Worm (Caenorhabditis elegans) whole organism, L1 larva: Measurements from ENCODE around the gene daf-14.
A peak's percentile ranks its signal among the peaks of the same experiment; 100 is the strongest.

Experiments
- C04F5.9 ChIP-seq: sonication (generic microtip); optimal IDR thresholded peaks from 2 replicates; lab custom pipeline; 2016; ENCODE audit warnings: missing genetic modification characterization, missing compliant biosample characterization
- C34B4.2 ChIP-seq: sonication (generic microtip); optimal IDR thresholded peaks from 2 replicates; lab custom pipeline; 2017; ENCODE audit warnings: mild to moderate bottlenecking, missing genetic modification characterization, missing compliant biosample characterization
- F16B12.6 ChIP-seq: fragments of 150-350 bp; optimal IDR thresholded peaks from 2 replicates; lab custom pipeline; 2014; ENCODE audit warnings: missing biosample characterization, missing genetic modification characterization
- aha-1 ChIP-seq: fragments of 150-350 bp; optimal IDR thresholded peaks from 2 replicates; lab custom pipeline; 2014; ENCODE audit warnings: missing biosample characterization, missing genetic modification characterization
- aly-2 ChIP-seq: fragments of 150-350 bp; optimal IDR thresholded peaks from 2 replicates; lab custom pipeline; 2014; ENCODE audit warnings: missing biosample characterization, missing genetic modification characterization
- blmp-1 ChIP-seq: fragments of 150-350 bp; optimal IDR thresholded peaks from 2 replicates; lab custom pipeline; 2014; ENCODE audit warnings: missing biosample characterization, missing genetic modification characterization
- ceh-82 ChIP-seq, 3 experiments: fragments of 150-350 bp in 1 of 3; sonication (generic microtip) in 2 of 3; optimal IDR thresholded peaks; 2 replicates each; lab custom pipeline; 2014 to 2017; ENCODE audit warnings: missing biosample characterization in 3 of 3, missing genetic modification characterization in 3 of 3
- ceh-88 ChIP-seq: fragments of 200-800 bp; sonication (Bioruptor generic); IDR thresholded peaks from 2 replicates; pipeline ENCODE4 v1.3.6; 2022; ENCODE audit warnings: missing genetic modification characterization, missing compliant biosample characterization
- dsc-1 ChIP-seq: sonication (generic microtip); optimal IDR thresholded peaks from 2 replicates; lab custom pipeline; 2016; ENCODE audit warnings: mild to moderate bottlenecking, missing genetic modification characterization, missing compliant biosample characterization
- efl-1 ChIP-seq, 4 experiments: fragments of 150-350 bp; optimal IDR thresholded peaks in 3 of 4; peaks in 1 of 4; 1 replicate in 1 of 4; 2 replicates in 3 of 4; lab custom pipeline; 2014; ENCODE audit warnings: missing biosample characterization in 2 of 4, missing genetic modification characterization in 2 of 4, missing genetic modification reagents in 2 of 4
- efl-3 ChIP-seq: fragments of 200-800 bp; sonication (Bioruptor generic); optimal IDR thresholded peaks from 2 replicates; lab custom pipeline; 2018; ENCODE audit warnings: mild to moderate bottlenecking, missing genetic modification characterization, missing compliant biosample characterization
- elt-2 ChIP-seq: sonication (generic microtip); optimal IDR thresholded peaks from 2 replicates; lab custom pipeline; 2016; ENCODE audit warnings: missing genetic modification characterization, mild to moderate bottlenecking, inconsistent platforms, missing compliant biosample characterization, missing genetic modification reagents
- elt-3 ChIP-seq, 6 experiments: fragments of 150-350 bp in 1 of 6; sonication (generic microtip); optimal IDR thresholded peaks; 2 replicates each; lab custom pipeline; 2017 to 2018; ENCODE audit warnings: missing biosample characterization in 6 of 6, missing genetic modification characterization in 6 of 6, inconsistent platforms in 1 of 6
- fkh-10 ChIP-seq: sonication (generic microtip); optimal IDR thresholded peaks from 2 replicates; lab custom pipeline; 2017; ENCODE audit warnings: missing biosample characterization, missing genetic modification reagents, missing genetic modification characterization
- fkh-8 ChIP-seq: sonication (generic microtip); optimal IDR thresholded peaks from 2 replicates; lab custom pipeline; 2016; ENCODE audit warnings: mild to moderate bottlenecking, missing genetic modification characterization, missing compliant biosample characterization
- irx-1 ChIP-seq: sonication (generic microtip); optimal IDR thresholded peaks from 2 replicates; lab custom pipeline; 2016; ENCODE audit warnings: missing genetic modification characterization, missing compliant biosample characterization
- lin-13 ChIP-seq: fragments of 150-350 bp; optimal IDR thresholded peaks from 2 replicates; lab custom pipeline; 2014; ENCODE audit warnings: missing biosample characterization, missing genetic modification reagents, missing genetic modification characterization
- lin-14 ChIP-seq: fragments of 200-800 bp; sonication (Bioruptor generic); optimal IDR thresholded peaks from 2 replicates; lab custom pipeline; 2018; ENCODE audit warnings: mild to moderate bottlenecking, missing genetic modification characterization, moderate library complexity, missing compliant biosample characterization
- lin-35 ChIP-seq, 2 experiments: fragments of 150-350 bp; optimal IDR thresholded peaks; 2 replicates each; lab custom pipeline; 2014; ENCODE audit warnings: missing biosample characterization in 2 of 2, missing genetic modification characterization in 2 of 2, missing genetic modification reagents in 2 of 2
- mab-9 ChIP-seq: fragments of 200-800 bp; sonication (Bioruptor generic); IDR thresholded peaks from 2 replicates; pipeline ENCODE4 v1.3.6; 2022; ENCODE audit warnings: missing genetic modification reagents, missing genetic modification characterization, missing compliant biosample characterization
- mdl-1 ChIP-seq, 2 experiments: fragments of 150-350 bp; optimal IDR thresholded peaks; 2 replicates each; lab custom pipeline; 2014 to 2017; ENCODE audit warnings: missing biosample characterization in 2 of 2, missing genetic modification characterization in 2 of 2, inconsistent platforms in 1 of 2
- nhr-11 ChIP-seq: fragments of 150-350 bp; optimal IDR thresholded peaks from 2 replicates; lab custom pipeline; 2014; ENCODE audit warnings: missing biosample characterization, missing genetic modification characterization
- nhr-20 ChIP-seq: sonication (generic microtip); optimal IDR thresholded peaks from 2 replicates; lab custom pipeline; 2016; ENCODE audit warnings: mild to moderate bottlenecking, missing genetic modification characterization, missing compliant biosample characterization
- nhr-47 ChIP-seq: sonication (generic microtip); optimal IDR thresholded peaks from 2 replicates; lab custom pipeline; 2016; ENCODE audit warnings: mild to moderate bottlenecking, missing genetic modification characterization, moderate library complexity, missing compliant biosample characterization
- nhr-71 ChIP-seq: sonication (generic microtip); optimal IDR thresholded peaks from 2 replicates; lab custom pipeline; 2016; ENCODE audit warnings: mild to moderate bottlenecking, missing genetic modification characterization, moderate library complexity, missing compliant biosample characterization
- nhr-85 ChIP-seq: sonication (generic microtip); peaks from one replicate; lab custom pipeline; 2016; ENCODE audit warnings: missing genetic modification characterization, inconsistent platforms, missing compliant biosample characterization
- pqm-1 ChIP-seq: sonication (generic microtip); optimal IDR thresholded peaks from 3 replicates; lab custom pipeline; 2017; ENCODE audit warnings: missing biosample characterization, missing genetic modification characterization
- snu-23 ChIP-seq: sonication (generic microtip); optimal IDR thresholded peaks from 2 replicates; lab custom pipeline; 2016; ENCODE audit warnings: missing genetic modification characterization, missing compliant biosample characterization
- sup-37 ChIP-seq: fragments of 200-800 bp; sonication (Bioruptor generic); optimal IDR thresholded peaks from 2 replicates; lab custom pipeline; 2018; ENCODE audit warnings: mild to moderate bottlenecking, missing genetic modification characterization, missing compliant biosample characterization
- tbx-2 ChIP-seq: sonication (generic microtip); optimal IDR thresholded peaks from 2 replicates; lab custom pipeline; 2016; ENCODE audit warnings: missing genetic modification characterization, missing compliant biosample characterization
- unc-30 ChIP-seq: sonication (generic microtip); optimal IDR thresholded peaks from 2 replicates; lab custom pipeline; 2017; ENCODE audit warnings: missing biosample characterization, missing genetic modification characterization
- unc-86 ChIP-seq: sonication (generic microtip); optimal IDR thresholded peaks from 2 replicates; lab custom pipeline; 2016; ENCODE audit warnings: missing genetic modification characterization, missing compliant biosample characterization
- xbp-1 ChIP-seq: sonication (generic microtip); optimal IDR thresholded peaks from 2 replicates; lab custom pipeline; 2016; ENCODE audit warnings: missing genetic modification characterization, missing compliant biosample characterization
- ztf-11 ChIP-seq, 2 experiments: sonication (generic microtip); optimal IDR thresholded peaks; 2 replicates each; lab custom pipeline; 2016 to 2017; ENCODE audit warnings: missing genetic modification characterization in 2 of 2, missing biosample characterization in 1 of 2, missing compliant biosample characterization in 1 of 2
- ztf-4 ChIP-seq: fragments of 150-350 bp; optimal IDR thresholded peaks from 2 replicates; lab custom pipeline; 2014; ENCODE audit warnings: missing biosample characterization, missing genetic modification characterization

daf-14 gene

DNA sequence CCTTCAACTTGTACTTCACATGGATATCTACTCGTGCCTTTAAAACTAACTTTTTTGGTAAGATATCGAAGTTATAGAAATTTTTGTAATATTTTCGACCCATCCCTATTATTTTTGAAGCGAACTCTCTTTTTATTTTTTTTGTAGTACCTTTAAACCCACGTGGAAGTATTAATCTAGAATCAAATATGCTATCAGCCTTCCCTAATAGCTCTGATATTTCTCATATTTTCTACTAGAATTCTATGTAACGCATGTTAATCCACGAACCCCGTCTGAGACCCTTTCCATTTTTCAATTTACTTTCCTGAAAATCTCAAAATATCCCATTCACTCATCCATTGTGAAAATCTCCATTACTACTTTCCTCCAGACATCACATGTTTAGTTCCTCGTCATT is 22.9 kb downstream of the daf-14 start:
- TF ChIP-seq ztf-11 (tag; optimal IDR thresholded peaks at IDR 0.05; lab: Kevin White, UChicago): no peak
- TF ChIP-seq elt-2 (tag; lab: Kevin White, UChicago): no peak
- TF ChIP-seq ceh-88 (GFP tag; lab: Robert Waterston, UW): no peak

DNA sequence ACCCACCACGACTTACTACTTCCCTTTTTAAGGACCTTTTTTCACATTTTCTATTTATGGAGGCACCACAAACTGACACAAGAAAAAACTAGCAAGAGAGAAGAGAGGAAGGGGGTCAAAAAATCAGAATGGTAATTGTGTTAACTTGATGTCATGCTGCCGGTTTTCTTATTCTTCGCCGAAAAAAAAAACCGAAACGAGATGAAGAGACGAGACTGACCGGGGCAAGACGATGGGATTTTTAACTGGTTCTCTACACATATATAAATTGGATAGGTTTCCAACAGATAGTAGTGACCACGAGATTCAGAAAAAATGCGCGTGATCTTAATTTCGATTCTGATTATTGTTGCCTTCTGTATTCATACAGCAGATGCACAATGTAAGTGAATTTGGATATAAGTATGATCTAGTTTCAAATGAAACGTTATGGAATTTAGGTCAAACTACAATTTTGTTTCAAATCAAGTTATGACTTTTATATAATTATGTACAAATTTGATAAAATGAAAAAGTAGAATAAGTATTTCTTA is 23.4 kb downstream of the daf-14 start, which contains the start of gene Y43C5A.3:
Y43C5A.3 (plus strand) TSS at position 256 of the 533 bp plus-strand sequence.
- TF ChIP-seq nhr-20 (tag; lab: Kevin White, UChicago) (peak; percentile 57), nhr-85 (tag; lab: Kevin White, UChicago) (peak; percentile 70), pqm-1 (no peak), irx-1 (tag; lab: Kevin White, UChicago) (no peak), xbp-1 (tag; lab: Kevin White, UChicago) (no peak), efl-1 (optimal IDR thresholded peaks at IDR 0.05; lab: Kevin White, UChicago) (no peak), efl-1 (GFP tag; optimal IDR thresholded peaks at IDR 0.05 in 1 of 2; lab: Kevin White, UChicago) (peak in 1 of 2 experiments; percentile 82), elt-3 (tag; optimal IDR thresholded peaks at IDR 0.05; lab: Kevin White, UChicago) (peak in 1 of 6 experiments; percentile 67), F16B12.6 (no peak), mab-9 (no peak), tbx-2 (tag; lab: Kevin White, UChicago) (peak; percentile 11), snu-23 (GFP tag; lab: Kevin White, UChicago) (peak; percentile 45), nhr-11 (tag; lab: Kevin White, UChicago) (no peak), lin-14 (GFP tag; lab: Kevin White, UChicago) (peak; percentile 56), mdl-1 (tag; optimal IDR thresholded peaks at IDR 0.05; lab: Kevin White, UChicago) (peak in 1 of 2 experiments; percentile 4), nhr-47 (tag; lab: Kevin White, UChicago) (peak; percentile 18), dsc-1 (tag; lab: Kevin White, UChicago) (no peak), nhr-71 (peak; percentile 53), elt-2 (tag; lab: Kevin White, UChicago) (no peak), blmp-1 (tag; lab: Kevin White, UChicago) (peak; percentile 69), lin-35 (GFP tag; optimal IDR thresholded peaks at IDR 0.05; lab: Kevin White, UChicago) (peak in 1 of 2 experiments; percentile 28)

DNA sequence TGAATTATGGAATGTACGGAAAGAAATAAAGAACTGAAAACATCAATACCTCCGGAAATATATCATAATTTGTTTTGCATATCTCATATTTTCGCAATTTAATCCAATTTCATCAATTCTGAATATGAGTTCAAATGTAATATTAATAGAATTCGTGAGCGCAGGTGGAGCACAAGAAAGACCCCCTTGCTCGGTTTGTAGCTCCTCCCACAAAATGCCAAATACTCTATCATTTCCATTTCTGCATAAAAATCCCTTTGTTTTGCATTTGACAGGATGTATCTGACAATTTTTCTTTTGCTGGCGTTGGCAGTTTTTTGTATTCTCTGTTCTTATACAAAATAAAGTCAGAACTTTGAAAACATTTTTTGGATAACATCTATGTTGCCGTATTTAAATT is 24.6 kb downstream of the daf-14 start:
- TF ChIP-seq C04F5.9 (tag; lab: Kevin White, UChicago): no peak
- no peak for TF ChIP-seq ztf-11 (tag; optimal IDR thresholded peaks at IDR 0.05; lab: Kevin White, UChicago)
- no peak for TF ChIP-seq ztf-4 (tag; lab: Kevin White, UChicago)
- TF ChIP-seq nhr-11 (tag; lab: Kevin White, UChicago): no peak
- TF ChIP-seq lin-13: no peak
- TF ChIP-seq nhr-71: peak; percentile 37
- no peak for TF ChIP-seq sup-37 (GFP tag; lab: Kevin White, UChicago)
- TF ChIP-seq nhr-85 (tag; lab: Kevin White, UChicago): peak; percentile 75
- TF ChIP-seq aha-1 (tag; lab: Kevin White, UChicago): no peak
- TF ChIP-seq, all 84 proteins: peak for 2

DNA sequence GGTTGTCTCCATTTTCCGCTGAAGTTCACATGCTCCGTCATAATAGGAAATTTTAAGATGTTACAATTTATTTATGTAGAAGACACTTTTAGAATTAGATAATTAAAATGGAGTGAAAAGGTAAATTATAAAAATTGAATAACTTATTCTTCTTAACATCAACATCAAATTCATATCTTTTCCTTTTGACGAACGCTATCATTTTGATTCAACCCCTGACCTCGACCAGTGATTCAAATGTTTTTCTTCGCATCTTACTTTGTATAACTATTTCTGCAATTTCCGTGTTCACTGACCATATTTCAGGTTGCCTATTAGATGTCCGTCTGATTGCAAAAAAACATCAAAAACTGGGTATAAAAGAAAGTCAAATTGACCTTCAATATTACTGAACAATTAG is 26.5 kb downstream of the daf-14 start, which contains the start of gene Y43C5A.7:
Y43C5A.7 (plus strand) TSS at position 301 of the 400 bp plus-strand sequence.
- TF ChIP-seq elt-2 (tag; lab: Kevin White, UChicago): no peak
- TF ChIP-seq unc-86 (tag; lab: Kevin White, UChicago): no peak
- TF ChIP-seq fkh-8: no peak
- TF ChIP-seq ztf-4 (tag; lab: Kevin White, UChicago): no peak
- TF ChIP-seq aly-2 (tag; lab: Kevin White, UChicago): no peak
- no peak for TF ChIP-seq efl-3 (GFP tag; lab: Kevin White, UChicago)
- no peak for TF ChIP-seq ceh-82 (tag; optimal IDR thresholded peaks at IDR 0.05; lab: Kevin White, UChicago)
- no peak for TF ChIP-seq C34B4.2
- TF ChIP-seq irx-1 (tag; lab: Kevin White, UChicago): no peak
- no peak for TF ChIP-seq fkh-10 (GFP tag; lab: Kevin White, UChicago)
- no peak for TF ChIP-seq unc-30 (tag; lab: Kevin White, UChicago)
- TF ChIP-seq, all 84 proteins: peak for 0
